Worm (Caenorhabditis elegans) whole organism, L4/young adult: Measurements from ENCODE around the gene dod-6.

ENCODE experiments used
- W03F9.2 ChIP-seq: fragments of 150-350 bp; optimal IDR thresholded peaks from 2 replicates; lab custom pipeline; 2014; ENCODE audit warnings: missing biosample characterization, missing genetic modification characterization
- dao-5 ChIP-seq: sonication (generic microtip); optimal IDR thresholded peaks from 2 replicates; lab custom pipeline; 2016; ENCODE audit warnings: missing genotype, missing genetic modification characterization, moderate library complexity, missing compliant biosample characterization
- him-1 ChIP-seq: sonication (generic microtip); optimal IDR thresholded peaks from 2 replicates; lab custom pipeline; 2016; ENCODE audit warnings: missing genotype, missing genetic modification reagents, missing genetic modification characterization, missing compliant biosample characterization

DNA sequence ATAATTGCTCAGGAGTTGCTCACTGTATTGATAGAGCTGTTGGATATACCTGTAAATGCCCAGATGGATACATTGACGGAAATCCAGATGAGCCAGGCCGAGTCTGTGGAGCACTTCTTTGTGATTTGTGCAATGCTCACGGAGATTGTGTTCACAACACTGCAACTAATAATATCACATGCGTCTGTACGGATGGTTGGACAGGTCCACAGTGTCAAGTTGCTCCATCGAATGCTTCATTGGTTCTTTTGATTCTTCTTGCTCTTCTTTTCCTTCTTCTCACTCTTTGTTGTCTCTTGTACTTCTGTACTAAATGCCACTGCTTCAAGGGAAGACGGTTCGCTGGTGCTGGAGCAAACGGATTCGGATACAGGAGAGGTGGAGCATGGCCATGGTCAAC, 15.6 kb upstream of the dod-6 start:
- TF ChIP-seq him-1 (tag; lab: Kevin White, UChicago) (no peak), W03F9.2 (tag; lab: Kevin White, UChicago) (no peak), dao-5 (no peak)
